Fruit fly (Drosophila melanogaster) whole organism, embryonic: ENCODE measurements around the gene cmb.

Experiments used
- Atf6 ChIP-seq: fragments of 200-800 bp; sonication (Bioruptor generic); IDR thresholded peaks from 2 replicates; pipeline ENCODE4 v1.3.6; 2022; ENCODE audit warnings: missing biosample characterization, missing genetic modification characterization
- Bteb2 ChIP-seq: fragments of 200-800 bp; sonication (Bioruptor generic); optimal IDR thresholded peaks from 2 replicates; lab custom pipeline; 2016; ENCODE audit warnings: missing biosample characterization, missing genetic modification characterization
- CG10147 ChIP-seq: fragments of 200-800 bp; sonication (Bioruptor generic); optimal IDR thresholded peaks from 2 replicates; lab custom pipeline; 2019; ENCODE audit warnings: missing biosample characterization, mild to moderate bottlenecking, missing genetic modification characterization, moderate library complexity
- CG10959 ChIP-seq: fragments of 200-800 bp; sonication (Bioruptor generic); IDR thresholded peaks from 2 replicates; pipeline ENCODE4 v1.3.6; 2022; ENCODE audit warnings: missing biosample characterization, missing genetic modification characterization
- CG11695 ChIP-seq: fragments of 200-800 bp; sonication (Bioruptor generic); IDR thresholded peaks from 3 replicates; pipeline ENCODE4 v1.3.6; 2022; ENCODE audit warnings: missing biosample characterization, missing genetic modification characterization
- CG15011 ChIP-seq: fragments of 200-800 bp; sonication (Bioruptor generic); optimal IDR thresholded peaks from 3 replicates; lab custom pipeline; 2018; ENCODE audit warnings: missing biosample characterization, mild to moderate bottlenecking, missing genetic modification characterization
- CG15269 ChIP-seq: fragments of 200-800 bp; sonication (Bioruptor generic); optimal IDR thresholded peaks from 2 replicates; lab custom pipeline; 2018; ENCODE audit warnings: missing biosample characterization, mild to moderate bottlenecking, missing genetic modification characterization, moderate library complexity
- CG1832 ChIP-seq: fragments of 200-800 bp; sonication (Bioruptor generic); optimal IDR thresholded peaks from 2 replicates; lab custom pipeline; 2017; ENCODE audit warnings: missing biosample characterization, mild to moderate bottlenecking, missing genetic modification characterization, inconsistent platforms
- CG18599 ChIP-seq: fragments of 200-800 bp; sonication (Bioruptor generic); optimal IDR thresholded peaks from 3 replicates; lab custom pipeline; 2017; ENCODE audit warnings: missing biosample characterization, missing genetic modification characterization, mild to moderate bottlenecking, moderate library complexity, missing genetic modification reagents
- CG2129 ChIP-seq: fragments of 200-800 bp; sonication (Bioruptor generic); IDR thresholded peaks from 2 replicates; pipeline ENCODE4 v1.3.6; 2022; ENCODE audit warnings: missing biosample characterization, missing genetic modification characterization; ENCODE audit not compliant: partially characterized antibody
- CG30431 ChIP-seq: fragments of 200-800 bp; sonication (Bioruptor generic); optimal IDR thresholded peaks from 2 replicates; lab custom pipeline; 2017; ENCODE audit warnings: missing biosample characterization, missing genetic modification characterization
- CG3065 ChIP-seq: fragments of 200-800 bp; sonication (Bioruptor generic); optimal IDR thresholded peaks from 2 replicates; lab custom pipeline; 2016; ENCODE audit warnings: missing biosample characterization, missing genetic modification characterization
- CG34224 ChIP-seq: fragments of 200-800 bp; sonication (Bioruptor generic); IDR thresholded peaks from 3 replicates; pipeline ENCODE4 v1.3.6; 2022; ENCODE audit warnings: missing biosample characterization, missing genetic modification characterization; ENCODE audit not compliant: partially characterized antibody
- CG3995 ChIP-seq: fragments of 200-800 bp; sonication (Bioruptor generic); optimal IDR thresholded peaks from 3 replicates; lab custom pipeline; 2016; ENCODE audit warnings: missing biosample characterization, missing genetic modification characterization
- CG4404 ChIP-seq: fragments of 200-800 bp; sonication (Bioruptor generic); IDR thresholded peaks from 2 replicates; pipeline ENCODE4 v1.3.6; 2022; ENCODE audit warnings: missing biosample characterization, missing genetic modification characterization
- CG6689 ChIP-seq: fragments of 200-800 bp; sonication (Bioruptor generic); IDR thresholded peaks from 2 replicates; pipeline ENCODE4 v1.3.6; 2022; ENCODE audit warnings: missing biosample characterization, missing genetic modification characterization
- Dbx ChIP-seq: fragments of 200-800 bp; sonication (Bioruptor generic); IDR thresholded peaks from 3 replicates; pipeline ENCODE4 v1.3.6; 2022; ENCODE audit warnings: missing biosample characterization, missing genetic modification characterization
- E2f2 ChIP-seq: fragments of 200-800 bp; sonication (Bioruptor generic); IDR thresholded peaks from 2 replicates; pipeline ENCODE4 v1.3.6; 2022; ENCODE audit warnings: missing biosample characterization, missing genetic modification characterization
- Fer3 ChIP-seq: fragments of 200-800 bp; sonication (Bioruptor generic); optimal IDR thresholded peaks from 2 replicates; lab custom pipeline; 2018; ENCODE audit warnings: missing biosample characterization, mild to moderate bottlenecking, missing genetic modification characterization, moderate library complexity
- H2.0 ChIP-seq: fragments of 200-800 bp; sonication (Bioruptor generic); IDR thresholded peaks from 2 replicates; pipeline ENCODE4 v1.3.6; 2022; ENCODE audit warnings: missing biosample characterization, missing genetic modification characterization
- Jarid2 ChIP-seq: fragments of 200-800 bp; sonication (Bioruptor generic); optimal IDR thresholded peaks from 3 replicates; lab custom pipeline; 2017; ENCODE audit warnings: mild to moderate bottlenecking, missing biosample characterization, missing genetic modification reagents, missing genetic modification characterization
- Max ChIP-seq: fragments of 200-800 bp; sonication (Bioruptor generic); optimal IDR thresholded peaks from 2 replicates; lab custom pipeline; 2016; ENCODE audit warnings: missing biosample characterization, mild to moderate bottlenecking, missing genetic modification characterization
- NC2α ChIP-seq: fragments of 200-800 bp; sonication (Bioruptor generic); optimal IDR thresholded peaks from 2 replicates; lab custom pipeline; 2016; ENCODE audit warnings: missing biosample characterization, missing genetic modification characterization
- NK7.1 ChIP-seq: fragments of 200-800 bp; sonication (Bioruptor generic); optimal IDR thresholded peaks from 3 replicates; lab custom pipeline; 2016; ENCODE audit warnings: missing biosample characterization, missing genetic modification characterization
- Neu2 ChIP-seq: fragments of 200-800 bp; sonication (Bioruptor generic); optimal IDR thresholded peaks from 3 replicates; lab custom pipeline; 2016; ENCODE audit warnings: missing biosample characterization, missing genetic modification characterization, borderline replicate concordance
- Scr ChIP-seq: fragments of 200-800 bp; sonication (Bioruptor generic); IDR thresholded peaks from 2 replicates; pipeline ENCODE4 v1.3.6; 2022; ENCODE audit warnings: missing biosample characterization, missing genetic modification characterization; ENCODE audit not compliant: partially characterized antibody
- Sox102F ChIP-seq: fragments of 200-800 bp; sonication (Bioruptor generic); optimal IDR thresholded peaks from 2 replicates; lab custom pipeline; 2018; ENCODE audit warnings: missing biosample characterization, mild to moderate bottlenecking, missing genetic modification characterization, moderate library complexity
- Spps ChIP-seq: fragments of 200-800 bp; sonication (Bioruptor generic); optimal IDR thresholded peaks from 2 replicates; lab custom pipeline; 2018; ENCODE audit warnings: missing biosample characterization, mild to moderate bottlenecking, missing genetic modification characterization
- Taf1 ChIP-seq: fragments of 200-800 bp; sonication (Bioruptor generic); IDR thresholded peaks from 2 replicates; pipeline ENCODE4 v1.3.6; 2022; ENCODE audit warnings: missing biosample characterization, missing genetic modification characterization
- Vsx1 ChIP-seq: fragments of 200-800 bp; sonication (Bioruptor generic); optimal IDR thresholded peaks from 2 replicates; lab custom pipeline; 2017; ENCODE audit warnings: missing biosample characterization, mild to moderate bottlenecking, missing genetic modification characterization, missing genetic modification reagents
- Xbp1 ChIP-seq: fragments of 200-800 bp; sonication (Bioruptor generic); optimal IDR thresholded peaks from 3 replicates; lab custom pipeline; 2016; ENCODE audit warnings: missing biosample characterization, mild to moderate bottlenecking, missing genetic modification characterization
- ab ChIP-seq: fragments of 200-800 bp; sonication (Bioruptor generic); optimal IDR thresholded peaks from 2 replicates; lab custom pipeline; 2016; ENCODE audit warnings: missing biosample characterization, missing genetic modification characterization
- abd-A ChIP-seq: fragments of 200-800 bp; sonication (Bioruptor generic); optimal IDR thresholded peaks from 3 replicates; lab custom pipeline; 2019; ENCODE audit warnings: missing biosample characterization, mild to moderate bottlenecking, missing genetic modification characterization, moderate library complexity
- ap ChIP-seq: fragments of 200-800 bp; sonication (Bioruptor generic); IDR thresholded peaks from 2 replicates; pipeline ENCODE4 v1.3.6; 2022; ENCODE audit warnings: missing biosample characterization, missing genetic modification characterization
- cas ChIP-seq: fragments of 200-800 bp; sonication (Bioruptor generic); IDR thresholded peaks from 2 replicates; pipeline ENCODE4 v1.3.6; 2022; ENCODE audit warnings: missing biosample characterization, missing genetic modification characterization
- dati ChIP-seq: fragments of 200-800 bp; sonication (Bioruptor generic); IDR thresholded peaks from 2 replicates; pipeline ENCODE4 v1.3.6; 2022; ENCODE audit warnings: missing biosample characterization, missing genetic modification characterization
- fd102C ChIP-seq: fragments of 200-800 bp; sonication (Bioruptor generic); optimal IDR thresholded peaks from 2 replicates; lab custom pipeline; 2018; ENCODE audit warnings: missing biosample characterization, mild to moderate bottlenecking, missing genetic modification characterization, moderate library complexity
- fd64A ChIP-seq: fragments of 200-800 bp; sonication (Bioruptor generic); optimal IDR thresholded peaks from 3 replicates; lab custom pipeline; 2018; ENCODE audit warnings: missing biosample characterization, mild to moderate bottlenecking, missing genetic modification characterization
- gfzf ChIP-seq: fragments of 200-800 bp; sonication (Bioruptor generic); optimal IDR thresholded peaks from 2 replicates; lab custom pipeline; 2016; ENCODE audit warnings: missing biosample characterization, mild to moderate bottlenecking, missing genetic modification characterization, moderate library complexity
- ham ChIP-seq: fragments of 200-800 bp; sonication (Bioruptor generic); IDR thresholded peaks from 2 replicates; pipeline ENCODE4 v1.3.6; 2022; ENCODE audit warnings: missing biosample characterization, missing genetic modification characterization
- hb ChIP-seq: fragments of 200-800 bp; sonication (Bioruptor generic); IDR thresholded peaks from 3 replicates; pipeline ENCODE4 v1.3.6; 2022; ENCODE audit warnings: missing biosample characterization, missing genetic modification characterization; ENCODE audit not compliant: partially characterized antibody
- hth ChIP-seq: fragments of >200 bp; optimal IDR thresholded peaks from 2 replicates; lab custom pipeline; 2017; ENCODE audit warnings: inconsistent platforms
- inv ChIP-seq: fragments of 200-800 bp; sonication (Bioruptor generic); IDR thresholded peaks from 2 replicates; pipeline ENCODE4 v1.3.6; 2022; ENCODE audit warnings: missing biosample characterization, missing genetic modification characterization; ENCODE audit not compliant: partially characterized antibody
- kay ChIP-seq: fragments of 200-800 bp; sonication (Bioruptor generic); optimal IDR thresholded peaks from 2 replicates; lab custom pipeline; 2016; ENCODE audit warnings: missing biosample characterization, missing genetic modification characterization
- otp ChIP-seq: fragments of 200-800 bp; sonication (Bioruptor generic); IDR thresholded peaks from 3 replicates; pipeline ENCODE4, ENCODE4 v1.3.6; 2022; ENCODE audit warnings: missing biosample characterization, missing genetic modification characterization
- p53 ChIP-seq: fragments of 200-800 bp; sonication (Bioruptor generic); optimal IDR thresholded peaks from 2 replicates; lab custom pipeline; 2016; ENCODE audit warnings: missing biosample characterization, missing genetic modification characterization
- repo ChIP-seq: fragments of 200-800 bp; sonication (Bioruptor generic); optimal IDR thresholded peaks from 2 replicates; lab custom pipeline; 2016; ENCODE audit warnings: missing biosample characterization, missing genetic modification characterization
- rib ChIP-seq: fragments of 200-800 bp; sonication (Bioruptor generic); IDR thresholded peaks from 2 replicates; pipeline ENCODE4 v1.3.6; 2022; ENCODE audit warnings: missing biosample characterization, missing genetic modification characterization
- scrt ChIP-seq: fragments of 200-800 bp; sonication (Bioruptor generic); optimal IDR thresholded peaks from 2 replicates; lab custom pipeline; 2018; ENCODE audit warnings: missing biosample characterization, mild to moderate bottlenecking, missing genetic modification characterization, moderate library complexity
- sqz ChIP-seq: fragments of 200-800 bp; sonication (Bioruptor generic); optimal IDR thresholded peaks from 3 replicates; lab custom pipeline; 2018; ENCODE audit warnings: missing biosample characterization, mild to moderate bottlenecking, missing genetic modification characterization
- tll ChIP-seq, 2 experiments: fragments of 200-800 bp in 1 of 2; fragments of >200 bp in 1 of 2; sonication (Bioruptor generic) in 1 of 2; optimal IDR thresholded peaks; 2 replicates each; lab custom pipeline; 2017 to 2019; ENCODE audit warnings: missing biosample characterization in 2 of 2, missing genetic modification characterization in 2 of 2, mild to moderate bottlenecking in 1 of 2, moderate library complexity in 1 of 2
- wek ChIP-seq: fragments of 200-800 bp; sonication (Bioruptor generic); optimal IDR thresholded peaks from 3 replicates; lab custom pipeline; 2018; ENCODE audit warnings: missing biosample characterization, mild to moderate bottlenecking, missing genetic modification characterization, moderate library complexity

Gene cmb

dm6 chr3L:13410999-13411398, 31.4 kb upstream of the cmb start (continued):
- TF ChIP-seq NK7.1 (GFP tag; lab: Kevin White, UChicago), result no peak
- peak; percentile 34 for TF ChIP-seq Jarid2 (GFP tag; lab: Kevin White, UChicago)
- TF ChIP-seq CG34224 (GFP tag; lab: Robert Waterston, UW), result no peak
- TF ChIP-seq CG6689 (GFP tag; lab: Robert Waterston, UW), result no peak
- TF ChIP-seq scrt (GFP tag; lab: Kevin White, UChicago), result no peak
- no peak for TF ChIP-seq dati
- TF ChIP-seq CG1832 (GFP tag; lab: Kevin White, UChicago), result no peak
- TF ChIP-seq Neu2 (GFP tag; lab: Kevin White, UChicago), result no peak
- no peak for TF ChIP-seq Spps (tag; lab: Kevin White, UChicago)
- TF ChIP-seq CG4404 (GFP tag; lab: Robert Waterston, UW), result no peak
- TF ChIP-seq CG11695 (GFP tag; lab: Robert Waterston, UW), result no peak
- no peak for TF ChIP-seq CG3065 (GFP tag; lab: Kevin White, UChicago)
- no peak for TF ChIP-seq cas (GFP tag; lab: Robert Waterston, UW)
- TF ChIP-seq kay (GFP tag; lab: Kevin White, UChicago), result peak; percentile 21
- no peak for TF ChIP-seq wek (GFP tag; lab: Kevin White, UChicago)
- no peak for TF ChIP-seq ab
- no peak for TF ChIP-seq abd-A (tag; lab: Kevin White, UChicago)
- TF ChIP-seq Taf1 (GFP tag; lab: Robert Waterston, UW), result no peak
- no peak for TF ChIP-seq repo (GFP tag; lab: Kevin White, UChicago)
- TF ChIP-seq ap (GFP tag; lab: Robert Waterston, UW), result no peak
- no peak for TF ChIP-seq rib (GFP tag; lab: Robert Waterston, UW)
- TF ChIP-seq otp (GFP tag; lab: Robert Waterston, UW), result no peak
- peak; percentile 77 for TF ChIP-seq CG3995 (GFP tag; lab: Kevin White, UChicago)
- TF ChIP-seq Scr, result no peak
- peak; percentile 28; the same call in 1 of the 3 replicates for TF ChIP-seq Dbx
- no peak for TF ChIP-seq CG10959 (GFP tag; lab: Robert Waterston, UW)
- no peak for TF ChIP-seq E2f2 (GFP tag; lab: Robert Waterston, UW)
- TF ChIP-seq fd102C (GFP tag; lab: Kevin White, UChicago), result peak; percentile 51
- TF ChIP-seq inv (GFP tag; lab: Robert Waterston, UW), result no peak
- TF ChIP-seq Xbp1 (GFP tag; lab: Kevin White, UChicago), result peak; percentile 72
- TF ChIP-seq CG10147 (GFP tag; lab: Kevin White, UChicago), result no peak
- TF ChIP-seq H2.0, result no peak
- no peak for TF ChIP-seq CG2129 (GFP tag; lab: Robert Waterston, UW)
- TF ChIP-seq hb (GFP tag; lab: Robert Waterston, UW), result no peak
- TF ChIP-seq ham (GFP tag; lab: Robert Waterston, UW), result no peak
- TF ChIP-seq Bteb2 (GFP tag; lab: Kevin White, UChicago), result no peak
- TF ChIP-seq tll (GFP tag; optimal IDR thresholded peaks at IDR 0.05; lab: Kevin White, UChicago), result no peak
- TF ChIP-seq CG30431, result no peak
- TF ChIP-seq Sox102F (GFP tag; lab: Kevin White, UChicago), result peak; percentile 39
- TF ChIP-seq CG15011 (GFP tag; lab: Kevin White, UChicago), result no peak
- no peak for TF ChIP-seq p53
- TF ChIP-seq CG15269 (tag; lab: Kevin White, UChicago), result no peak
- no peak for TF ChIP-seq NC2α (GFP tag; lab: Kevin White, UChicago)
- TF ChIP-seq gfzf (GFP tag; lab: Kevin White, UChicago), result peak; percentile 7
- TF ChIP-seq CG18599 (GFP tag; lab: Kevin White, UChicago), result no peak
- no peak for TF ChIP-seq fd64A
- TF ChIP-seq hth, result no peak
- no peak for TF ChIP-seq Fer3 (tag; lab: Kevin White, UChicago)
- peak; percentile 8 for TF ChIP-seq Vsx1 (GFP tag; lab: Kevin White, UChicago)
- no peak for TF ChIP-seq Max (GFP tag; lab: Kevin White, UChicago)
- no peak for TF ChIP-seq sqz (GFP tag; lab: Kevin White, UChicago)
- TF ChIP-seq Atf6, result no peak
